Worm (Caenorhabditis elegans): Measurements from ENCODE around the gene srx-63.

- TF ChIP-seq nhr-23 (tag; optimal IDR thresholded peaks at IDR 0.05) (no peak), nfya-1 (tag; optimal IDR thresholded peaks at IDR 0.05; ENCODE audit: insufficient read depth) (no peak), elt-1 (tag; optimal IDR thresholded peaks at IDR 0.05) (no peak), unc-62 (GFP tag; optimal IDR thresholded peaks at IDR 0.05) (no peak), ceh-9 (tag; optimal IDR thresholded peaks at IDR 0.05) (no peak), mdl-1 (tag; optimal IDR thresholded peaks at IDR 0.05) (no peak), lin-39 (tag; optimal IDR thresholded peaks at IDR 0.05) (no peak), ceh-28 (tag; optimal IDR thresholded peaks at IDR 0.05) (no peak), unc-39 (tag; optimal IDR thresholded peaks at IDR 0.05) (no peak)
These were observed 18.3 kb upstream of the srx-63 start for ce11 chrV:3913131-3913530.
